Fruit fly (Drosophila melanogaster): ENCODE results near the gene TotA.
A peak's percentile ranks its signal among the peaks of the same experiment; 100 is the strongest.

The TotA gene

DNA sequence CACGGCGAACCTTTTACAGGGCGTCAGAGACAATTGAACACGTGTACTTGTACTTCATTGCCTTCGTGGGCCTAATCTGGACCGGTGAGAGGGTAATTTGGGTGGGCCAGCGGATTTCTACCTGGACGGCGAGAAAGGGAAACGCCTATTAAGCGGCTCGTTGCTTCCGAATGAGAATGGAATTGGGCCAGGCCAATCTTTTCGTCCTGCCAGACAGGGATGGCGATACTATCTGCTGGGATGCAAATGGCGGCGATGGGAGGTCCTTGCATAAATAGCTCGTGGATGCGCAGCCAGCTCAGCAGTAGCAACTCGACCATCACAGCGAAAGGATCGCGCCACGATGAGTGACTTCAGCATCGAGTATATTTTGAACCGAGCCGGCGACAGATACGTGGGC lies 24.1 kb upstream of the TotA start, which contains the start of gene CG15696:
CG15696 (plus strand) TSS at position 301 of the 400 bp plus-strand sequence.
- TF ChIP-seq cic (GFP tag; optimal IDR thresholded peaks at IDR 0.05) (no peak), CG12768 (GFP tag; optimal IDR thresholded peaks at IDR 0.05) (no peak), pad (GFP tag; optimal IDR thresholded peaks at IDR 0.05) (no peak), Clk (GFP tag; optimal IDR thresholded peaks at IDR 0.05) (no peak), toe (GFP tag; optimal IDR thresholded peaks at IDR 0.05) (no peak), Hr96 (GFP tag; optimal IDR thresholded peaks at IDR 0.05) (no peak), CG7101 (tag; optimal IDR thresholded peaks at IDR 0.05) (no peak), CG5204 (GFP tag; optimal IDR thresholded peaks at IDR 0.05) (no peak), bab1 (GFP tag; optimal IDR thresholded peaks at IDR 0.05) (no peak), CG1620 (GFP tag; optimal IDR thresholded peaks at IDR 0.05) (no peak), tj (GFP tag; optimal IDR thresholded peaks at IDR 0.05) (no peak)

- TF ChIP-seq CG7045 (GFP tag; optimal IDR thresholded peaks at IDR 0.05) (no peak), CG12768 (GFP tag; optimal IDR thresholded peaks at IDR 0.05) (no peak), bab1 (GFP tag; optimal IDR thresholded peaks at IDR 0.05) (peak; percentile 79), Hr96 (GFP tag; optimal IDR thresholded peaks at IDR 0.05) (peak; percentile 37), CG33017 (tag; optimal IDR thresholded peaks at IDR 0.05) (no peak), Clk (GFP tag; optimal IDR thresholded peaks at IDR 0.05) (no peak), kay (GFP tag; ENCODE audit: borderline replicate concordance) (no peak), pad (GFP tag; optimal IDR thresholded peaks at IDR 0.05) (peak; percentile 37), toe (GFP tag; optimal IDR thresholded peaks at IDR 0.05) (peak; percentile 1), CG14711 (tag; optimal IDR thresholded peaks at IDR 0.05) (peak; percentile 72), cic (GFP tag; optimal IDR thresholded peaks at IDR 0.05) (peak; percentile 25), cnc (optimal IDR thresholded peaks at IDR 0.05) (no peak), CG1620 (GFP tag; optimal IDR thresholded peaks at IDR 0.05) (peak; percentile 22), ovo (GFP tag; optimal IDR thresholded peaks at IDR 0.05) (no peak), CG11617 (GFP tag; optimal IDR thresholded peaks at IDR 0.05) (no peak), CG7101 (tag; optimal IDR thresholded peaks at IDR 0.05) (peak; percentile 55), tj (GFP tag; optimal IDR thresholded peaks at IDR 0.05) (peak; percentile 51), CG5204 (GFP tag; optimal IDR thresholded peaks at IDR 0.05) (no peak), Crg-1 (GFP tag; optimal IDR thresholded peaks at IDR 0.05) (no peak), Mnt (GFP tag; optimal IDR thresholded peaks at IDR 0.05) (peak; percentile 92)
Observed at dm6 chr3R:20850395-20851039, 20.3 kb upstream of the TotA start, which contains the start of gene RpS30. Gene RpS30, plus strand, starts transcription at chr3R:20850516.

DNA sequence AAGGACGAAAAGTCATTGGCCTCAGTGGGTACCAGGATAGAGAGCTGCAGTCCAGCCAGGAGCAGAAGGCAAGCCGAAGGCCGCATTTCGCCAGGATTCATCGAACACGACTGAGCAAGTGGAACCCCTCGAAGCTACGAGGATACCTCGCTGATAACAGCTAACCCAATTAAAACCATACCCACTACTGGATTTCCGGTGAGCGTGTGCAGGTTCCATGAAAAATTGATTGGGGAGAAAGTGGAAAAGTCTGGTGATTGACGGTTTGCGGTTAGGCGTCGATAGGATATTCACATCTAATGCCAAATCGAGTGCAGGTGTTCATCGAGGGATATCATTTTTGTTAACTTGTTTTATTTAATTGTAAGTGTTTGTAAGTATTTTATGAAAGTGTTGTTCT lies 11.0 kb upstream of the TotA start, which contains the start of gene Ir93a:
Ir93a (minus strand) TSS at position 101 of the 400 bp plus-strand sequence.
- TF ChIP-seq CG14711 (tag; optimal IDR thresholded peaks at IDR 0.05) (no peak), tj (GFP tag; optimal IDR thresholded peaks at IDR 0.05) (no peak), Crg-1 (GFP tag; optimal IDR thresholded peaks at IDR 0.05) (no peak), CG7101 (tag; optimal IDR thresholded peaks at IDR 0.05) (no peak), pad (GFP tag; optimal IDR thresholded peaks at IDR 0.05) (no peak), CG12768 (GFP tag; optimal IDR thresholded peaks at IDR 0.05) (no peak), ovo (GFP tag; optimal IDR thresholded peaks at IDR 0.05) (no peak), kay (GFP tag; ENCODE audit: borderline replicate concordance) (no peak), CG5204 (GFP tag; optimal IDR thresholded peaks at IDR 0.05) (no peak), cic (GFP tag; optimal IDR thresholded peaks at IDR 0.05) (no peak)

- TF ChIP-seq CG14711 (tag; optimal IDR thresholded peaks at IDR 0.05) = peak; percentile 27
- no peak for TF ChIP-seq CG7101 (tag; optimal IDR thresholded peaks at IDR 0.05)
Observed at dm6 chr3R:20866204-20866603, 4.6 kb upstream of the TotA start, which contains the start of gene KaiR1D. Gene KaiR1D, minus strand, starts transcription at chr3R:20866231.

DNA sequence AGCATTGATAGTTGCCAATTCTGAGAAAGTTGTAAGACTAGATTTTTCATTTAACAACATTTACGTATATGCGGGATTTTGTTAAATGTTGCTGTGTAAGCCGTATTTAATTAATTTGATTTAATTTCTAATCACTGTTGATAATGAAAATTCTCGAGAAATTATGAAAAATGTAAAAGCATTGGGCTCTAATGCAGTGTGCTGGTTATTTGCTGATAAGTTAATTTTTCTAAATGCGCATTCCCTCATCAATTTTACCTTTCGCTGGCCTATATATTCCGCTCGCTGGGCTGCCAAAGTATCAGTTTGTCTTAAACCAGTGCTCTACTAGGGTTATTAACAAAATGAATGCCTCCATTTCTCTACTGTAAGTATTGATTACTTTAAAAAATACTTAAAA lies 1.9 kb downstream of the TotA start, which contains the start of gene TotC:
TotC (plus strand) TSS at position 301 of the 400 bp plus-strand sequence.
- TF ChIP-seq pad (GFP tag; optimal IDR thresholded peaks at IDR 0.05) = no peak
- TF ChIP-seq cnc (optimal IDR thresholded peaks at IDR 0.05) = no peak
- TF ChIP-seq CG7045 (GFP tag; optimal IDR thresholded peaks at IDR 0.05) = no peak
- no peak for TF ChIP-seq CG1620 (GFP tag; optimal IDR thresholded peaks at IDR 0.05)
- no peak for TF ChIP-seq Mnt (GFP tag; optimal IDR thresholded peaks at IDR 0.05)
- no peak for TF ChIP-seq kay (GFP tag; ENCODE audit: borderline replicate concordance)
- TF ChIP-seq CG14711 (tag; optimal IDR thresholded peaks at IDR 0.05) = no peak
- no peak for TF ChIP-seq Crg-1 (GFP tag; optimal IDR thresholded peaks at IDR 0.05)
- no peak for TF ChIP-seq CG11617 (GFP tag; optimal IDR thresholded peaks at IDR 0.05)

- TF ChIP-seq cic (GFP tag; optimal IDR thresholded peaks at IDR 0.05) = no peak
- TF ChIP-seq pad (GFP tag; optimal IDR thresholded peaks at IDR 0.05) = no peak
- no peak for TF ChIP-seq cnc (optimal IDR thresholded peaks at IDR 0.05)
- no peak for TF ChIP-seq CG7045 (GFP tag; optimal IDR thresholded peaks at IDR 0.05)
- no peak for TF ChIP-seq CG1620 (GFP tag; optimal IDR thresholded peaks at IDR 0.05)
- TF ChIP-seq CG14711 (tag; optimal IDR thresholded peaks at IDR 0.05) = no peak
- no peak for TF ChIP-seq CG33017 (tag; optimal IDR thresholded peaks at IDR 0.05)
- no peak for TF ChIP-seq CG5204 (GFP tag; optimal IDR thresholded peaks at IDR 0.05)
- no peak for TF ChIP-seq bab1 (GFP tag; optimal IDR thresholded peaks at IDR 0.05)
- no peak for TF ChIP-seq toe (GFP tag; optimal IDR thresholded peaks at IDR 0.05)
- TF ChIP-seq kay (GFP tag; ENCODE audit: borderline replicate concordance) = no peak
- no peak for TF ChIP-seq CG11617 (GFP tag; optimal IDR thresholded peaks at IDR 0.05)
- TF ChIP-seq ovo (GFP tag; optimal IDR thresholded peaks at IDR 0.05) = no peak
- no peak for TF ChIP-seq tj (GFP tag; optimal IDR thresholded peaks at IDR 0.05)
- no peak for TF ChIP-seq Mnt (GFP tag; optimal IDR thresholded peaks at IDR 0.05)
- TF ChIP-seq Clk (GFP tag; optimal IDR thresholded peaks at IDR 0.05) = no peak
- no peak for TF ChIP-seq Hr96 (GFP tag; optimal IDR thresholded peaks at IDR 0.05)
Observed at dm6 chr3R:20873638-20874037, 2.8 kb downstream of the TotA start, which contains the start of gene TotB. Gene TotB, plus strand, starts transcription at chr3R:20873938.

Measured in whole organism, adult.